Worm (Caenorhabditis elegans) whole organism, L4 larva: ENCODE data around the gene F09G8.7.

Experiments
- nhr-11 ChIP-seq: fragments of 150-350 bp; optimal IDR thresholded peaks from 2 replicates; lab custom pipeline; 2014; ENCODE audit warnings: missing biosample characterization, missing genetic modification characterization
- nhr-28 ChIP-seq: fragments of 150-350 bp; optimal IDR thresholded peaks from 2 replicates; lab custom pipeline; 2014; ENCODE audit warnings: missing biosample characterization, missing genetic modification characterization

ce11 chrIII:8287519-8287918, 19.4 kb upstream of the F09G8.7 start:
- TF ChIP-seq nhr-11 (tag; lab: Kevin White, UChicago) = peak; percentile 3
- TF ChIP-seq nhr-28 (tag; lab: Kevin White, UChicago) = no peak
